Worm (Caenorhabditis elegans): ENCODE measurements around the gene faah-4.

Gene faah-4

DNA sequence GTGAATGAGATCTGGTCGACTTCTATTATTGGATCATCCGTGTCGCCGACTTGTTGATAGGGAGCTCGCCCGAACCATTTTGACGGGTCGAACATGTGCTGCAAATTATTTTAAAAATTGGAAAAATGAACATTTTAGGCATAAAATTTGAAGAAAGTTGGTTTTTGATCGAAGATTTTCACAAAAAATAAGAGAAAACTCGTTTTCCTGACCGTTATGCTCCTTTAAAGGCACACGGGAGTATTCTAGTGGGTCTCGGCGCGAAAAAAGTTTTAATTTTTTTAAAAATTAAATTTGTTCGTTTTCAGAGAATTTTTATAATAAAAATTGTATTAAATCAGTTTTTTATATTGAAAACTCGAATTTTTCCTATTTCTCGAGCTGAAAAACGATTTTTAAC is 4.5 kb upstream of the faah-4 start, which contains the start of gene Y56A3A.16:
Gene Y56A3A.16, minus strand, starts transcription at position 101 of the 400 bp plus-strand sequence.
- no peak for TF ChIP-seq unc-55 (GFP tag; optimal IDR thresholded peaks at IDR 0.05)
- TF ChIP-seq ztf-4 (tag; optimal IDR thresholded peaks at IDR 0.05): no peak
- TF ChIP-seq elt-3 (tag; optimal IDR thresholded peaks at IDR 0.05): no peak
- no peak for TF ChIP-seq F13H6.1 (tag; optimal IDR thresholded peaks at IDR 0.05)
- no peak for TF ChIP-seq peb-1 (tag; optimal IDR thresholded peaks at IDR 0.05)
- TF ChIP-seq lin-13 (GFP tag; optimal IDR thresholded peaks at IDR 0.05): no peak
- no peak for TF ChIP-seq nhr-237 (tag; optimal IDR thresholded peaks at IDR 0.05)
- no peak for TF ChIP-seq gmeb-1 (tag; optimal IDR thresholded peaks at IDR 0.05)
- TF ChIP-seq dmd-4 (tag; optimal IDR thresholded peaks at IDR 0.05): no peak
- TF ChIP-seq ama-1 (optimal IDR thresholded peaks at IDR 0.05): no peak
- no peak for TF ChIP-seq snpc-4 (tag; optimal IDR thresholded peaks at IDR 0.05)
- TF ChIP-seq nhr-6 (tag; optimal IDR thresholded peaks at IDR 0.05): no peak
- no peak for TF ChIP-seq blmp-1 (tag; optimal IDR thresholded peaks at IDR 0.05; ENCODE audit: insufficient read depth)
- TF ChIP-seq ztf-11 (tag; optimal IDR thresholded peaks at IDR 0.05): no peak
- TF ChIP-seq lin-39 (tag; optimal IDR thresholded peaks at IDR 0.05): no peak
- no peak for TF ChIP-seq unc-39 (tag; optimal IDR thresholded peaks at IDR 0.05)
- no peak for TF ChIP-seq aly-2 (tag; optimal IDR thresholded peaks at IDR 0.05)

DNA sequence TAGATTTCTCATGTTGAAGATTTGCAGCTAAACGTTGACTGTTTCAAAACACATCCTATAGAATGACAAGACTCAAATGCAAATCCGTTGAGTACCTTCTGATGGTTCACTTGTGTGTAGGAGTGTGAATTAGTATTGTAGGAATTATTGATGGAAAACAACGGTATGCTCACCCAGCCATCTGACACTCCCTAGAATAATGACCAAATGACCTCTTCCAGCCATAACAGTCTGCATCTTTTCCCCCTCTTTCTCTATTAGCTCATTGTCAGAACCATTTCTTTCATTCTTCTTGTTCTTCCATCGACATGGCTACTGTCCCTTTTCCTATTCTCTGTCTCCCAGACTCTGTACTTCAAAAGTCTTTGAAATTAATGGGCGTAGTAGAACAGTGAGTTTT is 1.0 kb downstream of the faah-4 start, which contains the start of gene fbxb-24:
Gene fbxb-24, plus strand, starts transcription at position 301 of the 400 bp plus-strand sequence.
- TF ChIP-seq blmp-1 (tag; optimal IDR thresholded peaks at IDR 0.05; ENCODE audit: insufficient read depth) (no peak), zag-1 (tag; optimal IDR thresholded peaks at IDR 0.05) (no peak), ceh-82 (tag; optimal IDR thresholded peaks at IDR 0.05) (no peak), sma-3 (GFP tag; optimal IDR thresholded peaks at IDR 0.05) (no peak), nhr-23 (tag; optimal IDR thresholded peaks at IDR 0.05) (no peak), nhr-77 (tag; optimal IDR thresholded peaks at IDR 0.05) (no peak), ZK546.5 (tag; optimal IDR thresholded peaks at IDR 0.05) (no peak), gmeb-1 (tag; optimal IDR thresholded peaks at IDR 0.05) (no peak), ztf-4 (tag; optimal IDR thresholded peaks at IDR 0.05) (no peak), ztf-1 (GFP tag; conservative IDR thresholded peaks at IDR 0.05) (no peak), nhr-25 (tag; optimal IDR thresholded peaks at IDR 0.05) (no peak)

DNA sequence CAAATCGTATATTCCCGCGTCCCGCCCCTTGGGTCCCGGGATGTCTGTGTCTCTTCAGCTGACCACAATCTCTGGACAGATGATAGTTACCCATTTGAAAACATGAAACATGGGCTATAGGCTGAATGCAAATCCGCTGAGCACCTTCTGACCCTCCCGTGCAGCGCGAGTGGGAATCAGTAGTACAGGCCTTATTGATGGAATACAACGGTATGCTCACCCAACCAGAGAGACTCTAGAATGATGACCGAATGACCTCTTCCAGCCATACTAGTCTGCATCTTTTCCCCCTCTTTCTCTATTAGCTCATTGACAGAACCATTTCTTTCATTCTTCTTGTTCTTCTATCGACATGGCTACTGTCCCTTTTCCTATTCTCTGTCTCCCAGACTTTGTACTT is 2.5 kb downstream of the faah-4 start, which contains the start of gene sdz-33:
Gene sdz-33, plus strand, starts transcription at position 301 of the 400 bp plus-strand sequence.
- TF ChIP-seq snpc-4 (tag; optimal IDR thresholded peaks at IDR 0.05) (no peak), ztf-4 (tag; optimal IDR thresholded peaks at IDR 0.05) (no peak), crh-2 (tag; optimal IDR thresholded peaks at IDR 0.05) (no peak), nhr-129 (tag; optimal IDR thresholded peaks at IDR 0.05) (no peak), sma-9 (GFP tag; optimal IDR thresholded peaks at IDR 0.05) (no peak), sma-9 (tag; optimal IDR thresholded peaks at IDR 0.05) (no peak), nhr-25 (tag; optimal IDR thresholded peaks at IDR 0.05) (no peak), nhr-10 (tag; optimal IDR thresholded peaks at IDR 0.05) (no peak), lsy-2 (tag; optimal IDR thresholded peaks at IDR 0.05) (no peak), nhr-237 (tag; optimal IDR thresholded peaks at IDR 0.05) (no peak), mab-5 (tag; optimal IDR thresholded peaks at IDR 0.05) (no peak)

DNA sequence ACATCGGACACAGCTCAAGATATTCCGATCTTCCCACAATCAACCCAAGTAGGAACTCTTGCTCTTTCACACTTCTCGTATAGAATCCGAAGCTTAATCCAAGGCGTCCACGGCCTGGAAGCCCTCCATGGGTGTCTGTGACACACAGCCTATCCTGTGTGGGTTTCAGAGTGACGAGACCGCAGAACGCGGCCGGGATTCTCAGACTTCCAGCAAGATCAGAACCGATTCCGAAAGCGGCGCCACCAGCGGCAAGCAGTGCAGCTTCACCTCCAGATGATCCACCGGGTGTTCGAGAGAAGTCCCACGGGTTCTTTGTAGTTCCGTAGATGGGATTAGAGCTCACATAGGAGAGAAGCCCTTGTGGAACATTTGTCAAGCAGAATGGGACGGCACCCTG is 6.9 kb downstream of the faah-4 start:
- no peak for TF ChIP-seq lin-39 (tag; optimal IDR thresholded peaks at IDR 0.05)
- TF ChIP-seq snpc-4 (tag; optimal IDR thresholded peaks at IDR 0.05): no peak
- no peak for TF ChIP-seq sma-9 (GFP tag; optimal IDR thresholded peaks at IDR 0.05)
- TF ChIP-seq sma-9 (tag; optimal IDR thresholded peaks at IDR 0.05): no peak

DNA sequence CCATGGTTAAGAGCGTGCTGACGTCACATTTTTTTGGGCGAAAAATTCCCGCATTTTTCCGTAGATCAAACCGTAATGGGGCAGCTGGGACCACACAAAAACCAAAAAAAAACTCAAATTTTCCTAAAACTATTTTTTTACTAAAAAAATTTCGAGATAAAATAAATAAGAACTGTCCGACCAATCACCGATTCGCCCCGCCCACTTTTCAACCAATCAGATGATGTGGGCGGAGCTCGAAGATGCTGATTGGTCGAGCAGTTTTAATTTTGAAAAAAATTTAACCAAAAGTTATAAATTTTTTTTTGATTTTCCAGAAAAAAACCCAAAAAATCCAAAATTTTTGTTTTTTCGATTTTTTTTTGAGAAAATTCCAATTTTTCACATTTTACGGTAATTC is 9.7 kb downstream of the faah-4 start:
- TF ChIP-seq ztf-4 (tag; optimal IDR thresholded peaks at IDR 0.05) (no peak), mdl-1 (tag; optimal IDR thresholded peaks at IDR 0.05) (no peak), fos-1 (tag; optimal IDR thresholded peaks at IDR 0.05) (no peak), F13H6.1 (tag; optimal IDR thresholded peaks at IDR 0.05) (no peak), nhr-12 (tag; optimal IDR thresholded peaks at IDR 0.05) (no peak)

DNA sequence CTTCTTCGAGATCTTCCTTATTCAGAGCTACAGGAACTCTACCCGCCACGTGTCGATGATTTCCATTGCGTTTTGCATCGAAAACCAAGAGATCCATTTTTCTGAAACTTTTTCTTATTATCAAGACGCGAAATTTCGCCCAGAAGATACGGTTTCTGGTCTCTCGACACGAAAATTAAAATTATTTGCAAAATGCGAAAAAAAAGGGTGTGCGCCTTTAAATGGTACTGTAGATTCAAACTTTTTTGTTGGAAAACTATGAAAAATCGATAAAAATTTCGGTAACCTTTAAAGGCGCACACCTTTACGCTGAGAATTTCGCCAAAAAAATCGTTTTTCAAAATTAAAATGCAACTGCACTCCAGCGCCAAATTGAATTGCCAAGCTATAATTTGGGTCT is 11.5 kb downstream of the faah-4 start, which contains the start of gene tsen-2:
Gene tsen-2, minus strand, starts transcription at position 101 of the 400 bp plus-strand sequence.
- TF ChIP-seq mbf-1 (tag; optimal IDR thresholded peaks at IDR 0.05) (no peak), ztf-1 (GFP tag; conservative IDR thresholded peaks at IDR 0.05) (no peak), fos-1 (tag; optimal IDR thresholded peaks at IDR 0.05) (no peak), F13H6.1 (tag; optimal IDR thresholded peaks at IDR 0.05) (no peak), ZK546.5 (tag; optimal IDR thresholded peaks at IDR 0.05) (no peak), unc-39 (tag; optimal IDR thresholded peaks at IDR 0.05) (no peak), nhr-25 (tag; optimal IDR thresholded peaks at IDR 0.05) (no peak), nhr-12 (tag; optimal IDR thresholded peaks at IDR 0.05) (no peak), ztf-4 (tag; optimal IDR thresholded peaks at IDR 0.05) (no peak), mdl-1 (tag; optimal IDR thresholded peaks at IDR 0.05) (no peak), lin-13 (GFP tag; optimal IDR thresholded peaks at IDR 0.05) (no peak), Y55F3AM.14 (GFP tag; optimal IDR thresholded peaks at IDR 0.05) (no peak), lin-39 (tag; optimal IDR thresholded peaks at IDR 0.05) (no peak), lsy-2 (tag; optimal IDR thresholded peaks at IDR 0.05) (no peak), snpc-4 (tag; optimal IDR thresholded peaks at IDR 0.05) (no peak), zag-1 (tag; optimal IDR thresholded peaks at IDR 0.05) (no peak), R02D3.7 (tag; optimal IDR thresholded peaks at IDR 0.05) (no peak), skn-1 (tag; optimal IDR thresholded peaks at IDR 0.05) (no peak), sem-4 (tag; optimal IDR thresholded peaks at IDR 0.05) (no peak)

All from whole organism, L2 larva.